Worm (Caenorhabditis elegans): ENCODE data around the gene cex-1.

cex-1 gene

ce11 chrII:5447381-5447780, at the start of gene cex-1:
Gene cex-1, plus strand, starts transcription at chrII:5447681.
- TF ChIP-seq W03F9.2 (tag; optimal IDR thresholded peaks at IDR 0.05) (no peak), dao-5 (tag; optimal IDR thresholded peaks at IDR 0.05) (no peak), him-1 (tag; optimal IDR thresholded peaks at IDR 0.05) (no peak)

ce11 chrII:5398779-5399178, 48.7 kb upstream of the cex-1 start, which contains the start of gene fbxl-3:
Gene fbxl-3, minus strand, starts transcription at chrII:5398902.
- TF ChIP-seq dao-5 (tag; optimal IDR thresholded peaks at IDR 0.05) (no peak), W03F9.2 (tag; optimal IDR thresholded peaks at IDR 0.05) (no peak)

- TF ChIP-seq dao-5 (tag; optimal IDR thresholded peaks at IDR 0.05): no peak
- no peak for TF ChIP-seq him-1 (tag; optimal IDR thresholded peaks at IDR 0.05)
- TF ChIP-seq W03F9.2 (tag; optimal IDR thresholded peaks at IDR 0.05): no peak
Observed at ce11 chrII:5399201-5399600, 48.3 kb upstream of the cex-1 start, which contains the start of gene mog-5. Gene mog-5, plus strand, starts transcription at chrII:5399538.

DNA sequence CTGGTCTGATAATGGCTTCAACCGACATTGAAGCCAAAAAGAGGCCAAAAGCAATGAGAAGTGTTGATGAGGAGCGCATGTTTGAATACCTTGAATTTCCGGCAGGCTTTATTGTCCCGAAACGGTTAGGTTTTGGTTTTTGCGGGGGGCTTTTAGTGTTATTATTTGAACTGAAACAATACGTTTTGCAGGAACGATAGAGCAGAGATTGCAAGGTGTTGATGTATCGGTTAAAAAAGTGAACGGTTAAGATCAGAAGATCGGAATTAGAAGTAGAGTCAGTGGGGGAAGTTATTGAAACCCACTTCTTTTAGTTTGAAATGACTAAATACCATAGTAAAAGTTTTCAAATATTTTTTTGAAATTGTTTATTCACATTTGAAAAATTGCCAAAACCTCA, 39.9 kb upstream of the cex-1 start, which contains the start of gene clec-141:
clec-141 (minus strand) TSS at position 101 of the 400 bp plus-strand sequence.
- no peak for TF ChIP-seq dao-5 (tag; optimal IDR thresholded peaks at IDR 0.05)
- no peak for TF ChIP-seq him-1 (tag; optimal IDR thresholded peaks at IDR 0.05)
- TF ChIP-seq W03F9.2 (tag; optimal IDR thresholded peaks at IDR 0.05): no peak

- TF ChIP-seq W03F9.2 (tag; optimal IDR thresholded peaks at IDR 0.05) (no peak), dao-5 (tag; optimal IDR thresholded peaks at IDR 0.05) (no peak), him-1 (tag; optimal IDR thresholded peaks at IDR 0.05) (no peak)
Observed at ce11 chrII:5408924-5409323, 38.6 kb upstream of the cex-1 start, which contains the start of the genes EEED8.12 and EEED8.4. Gene EEED8.12, minus strand, starts transcription at chrII:5409024. Gene EEED8.4, plus strand, starts transcription at chrII:5409319.

ce11 chrII:5412467-5412866, 35.0 kb upstream of the cex-1 start, which contains the start of the genes EEED8.13 and EEED8.18:
Gene EEED8.13, minus strand, starts transcription at chrII:5412567.
Gene EEED8.18, minus strand, starts transcription at chrII:5412610.
- no peak for TF ChIP-seq dao-5 (tag; optimal IDR thresholded peaks at IDR 0.05)
- no peak for TF ChIP-seq him-1 (tag; optimal IDR thresholded peaks at IDR 0.05)
- TF ChIP-seq W03F9.2 (tag; optimal IDR thresholded peaks at IDR 0.05): no peak

DNA sequence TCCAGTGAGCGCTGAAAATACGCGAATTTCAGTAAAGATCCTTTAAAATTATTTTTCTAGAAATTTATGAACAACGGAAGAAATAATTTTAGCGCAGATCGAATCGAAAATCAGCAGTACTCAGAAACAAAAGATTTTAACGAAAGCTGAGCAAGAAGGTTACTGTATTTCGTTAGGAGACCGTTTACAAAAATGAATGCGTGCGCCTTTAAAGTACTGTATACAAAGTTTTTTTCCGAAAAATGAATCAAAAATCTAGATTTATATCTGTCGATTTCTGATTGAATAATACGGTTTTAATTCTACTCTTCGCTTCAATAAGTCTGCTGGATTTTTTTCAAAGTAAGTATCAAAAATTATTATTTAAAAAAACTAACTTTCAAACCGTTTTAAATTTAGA, 33.4 kb upstream of the cex-1 start, which contains the start of the genes EEED8.14 and EEED8.3:
EEED8.14 (minus strand) TSS at position 13 of the 400 bp plus-strand sequence.
EEED8.3 (plus strand) TSS at position 237 of the 400 bp plus-strand sequence.
- TF ChIP-seq him-1 (tag; optimal IDR thresholded peaks at IDR 0.05) (no peak), W03F9.2 (tag; optimal IDR thresholded peaks at IDR 0.05) (no peak), dao-5 (tag; optimal IDR thresholded peaks at IDR 0.05) (no peak)

DNA sequence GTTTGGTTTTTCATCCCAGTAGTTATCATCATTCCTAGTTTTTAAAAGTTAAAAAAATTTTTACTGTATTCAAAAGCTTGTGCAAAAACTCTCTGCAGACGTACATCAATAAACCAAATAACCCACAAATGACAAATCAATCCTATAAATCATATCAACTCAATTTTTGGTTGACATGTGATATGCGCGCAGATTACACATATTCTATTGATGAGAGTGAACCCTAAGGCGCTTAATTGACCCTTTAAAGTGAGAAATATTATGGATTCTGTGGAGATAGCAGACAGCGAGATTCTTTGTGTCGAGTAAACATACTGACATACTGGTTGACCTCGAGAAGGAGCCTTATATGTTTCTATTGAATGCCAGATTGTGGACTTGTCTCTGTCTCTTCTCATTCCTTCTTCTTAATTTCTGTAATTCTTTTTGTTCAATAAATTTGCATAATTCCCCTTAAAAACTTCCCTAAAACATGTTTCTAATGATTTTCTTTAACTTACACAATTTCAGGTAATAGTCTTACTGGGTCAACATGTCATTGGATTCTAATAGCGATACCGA, 31.2 kb upstream of the cex-1 start, which contains the start of gene EEED8.2:
EEED8.2 (plus strand) TSS at position 511 of the 561 bp plus-strand sequence.
- TF ChIP-seq dao-5 (tag; optimal IDR thresholded peaks at IDR 0.05) (no peak), him-1 (tag; optimal IDR thresholded peaks at IDR 0.05) (no peak), W03F9.2 (tag; optimal IDR thresholded peaks at IDR 0.05) (no peak)

ce11 chrII:5417905-5418304, 29.6 kb upstream of the cex-1 start:
- no peak for TF ChIP-seq dao-5 (tag; optimal IDR thresholded peaks at IDR 0.05)
- TF ChIP-seq him-1 (tag; optimal IDR thresholded peaks at IDR 0.05): no peak
- TF ChIP-seq W03F9.2 (tag; optimal IDR thresholded peaks at IDR 0.05): no peak

- no peak for TF ChIP-seq dao-5 (tag; optimal IDR thresholded peaks at IDR 0.05)
- TF ChIP-seq him-1 (tag; optimal IDR thresholded peaks at IDR 0.05): no peak
- TF ChIP-seq W03F9.2 (tag; optimal IDR thresholded peaks at IDR 0.05): no peak
Observed at ce11 chrII:5418317-5418716, 29.2 kb upstream of the cex-1 start.

ce11 chrII:5418929-5419328, 28.6 kb upstream of the cex-1 start, which contains the start of gene EEED8.15:
Gene EEED8.15, plus strand, starts transcription at chrII:5419229.
- no peak for TF ChIP-seq dao-5 (tag; optimal IDR thresholded peaks at IDR 0.05)
- no peak for TF ChIP-seq him-1 (tag; optimal IDR thresholded peaks at IDR 0.05)
- TF ChIP-seq W03F9.2 (tag; optimal IDR thresholded peaks at IDR 0.05): no peak

- no peak for TF ChIP-seq him-1 (tag; optimal IDR thresholded peaks at IDR 0.05)
Observed at ce11 chrII:5420947-5421614, 26.4 kb upstream of the cex-1 start, which contains the start of gene tofu-6. Gene tofu-6, plus strand, starts transcription at chrII:5421248.

DNA sequence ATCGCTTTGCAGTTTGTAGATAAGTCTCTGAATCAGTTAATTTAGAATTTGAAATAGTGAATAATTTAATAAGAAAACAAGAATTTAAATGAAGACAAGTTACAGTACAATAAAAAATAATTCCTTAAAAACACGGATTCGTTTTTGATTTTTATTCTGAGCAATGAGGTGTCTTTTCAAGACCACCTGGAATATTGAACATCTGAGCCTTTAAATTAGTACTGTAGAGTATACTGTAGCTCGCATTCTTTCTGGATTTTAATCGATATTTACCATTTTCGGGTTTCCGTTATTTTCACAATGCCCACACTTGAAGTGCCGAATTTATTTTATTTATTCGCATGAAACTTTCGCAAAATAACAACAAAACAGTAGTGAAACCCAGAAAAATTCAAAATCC, 23.6 kb upstream of the cex-1 start, which contains the start of gene F07F6.7:
F07F6.7 (minus strand) TSS at position 27 of the 400 bp plus-strand sequence.
- TF ChIP-seq him-1 (tag; optimal IDR thresholded peaks at IDR 0.05): no peak
- TF ChIP-seq dao-5 (tag; optimal IDR thresholded peaks at IDR 0.05): no peak
- no peak for TF ChIP-seq W03F9.2 (tag; optimal IDR thresholded peaks at IDR 0.05)

DNA sequence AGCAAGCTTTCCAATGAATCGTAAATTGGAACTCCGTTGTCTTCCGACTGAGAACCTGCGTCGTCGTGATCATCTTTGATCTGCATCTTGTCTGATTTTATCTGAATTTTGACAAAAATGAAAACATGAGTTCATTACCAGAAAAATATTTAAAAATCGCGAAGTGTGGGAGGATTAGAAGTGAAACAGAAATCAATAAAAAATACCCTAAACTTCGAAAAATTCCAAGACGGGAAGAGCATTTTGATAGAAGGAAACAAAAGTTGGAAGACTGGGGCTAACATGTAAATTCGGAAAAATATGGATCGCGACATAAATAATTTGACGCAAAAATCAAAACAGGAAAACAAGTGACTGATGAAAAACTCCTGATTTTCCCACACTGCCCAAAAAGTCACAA, 21.8 kb upstream of the cex-1 start, which contains the start of gene F07F6.8:
F07F6.8 (minus strand) TSS at position 101 of the 400 bp plus-strand sequence.
- TF ChIP-seq W03F9.2 (tag; optimal IDR thresholded peaks at IDR 0.05) (no peak), him-1 (tag; optimal IDR thresholded peaks at IDR 0.05) (no peak), dao-5 (tag; optimal IDR thresholded peaks at IDR 0.05) (no peak)
